Fruit fly (Drosophila melanogaster): ENCODE measurements around the gene CG33500.

- TF ChIP-seq fd85E (GFP tag; optimal IDR thresholded peaks at IDR 0.05) = no peak
- 0 out of 3 replicates have a peak, but pooled peaks have one; percentile 24 for TF ChIP-seq CG6163 (GFP tag; IDR thresholded peaks at IDR 0.05)
- TF ChIP-seq achi (GFP tag; optimal IDR thresholded peaks at IDR 0.05) = no peak
- no peak for TF ChIP-seq CG11902 (GFP tag; optimal IDR thresholded peaks at IDR 0.05)
- no peak for TF ChIP-seq CG32006 (GFP tag; optimal IDR thresholded peaks at IDR 0.05)
- TF ChIP-seq net (GFP tag; optimal IDR thresholded peaks at IDR 0.05) = no peak
- TF ChIP-seq CG8119 (GFP tag; IDR thresholded peaks at IDR 0.05) = no peak
- TF ChIP-seq Gug (GFP tag; IDR thresholded peaks at IDR 0.05) = no peak
- TF ChIP-seq esn (GFP tag; optimal IDR thresholded peaks at IDR 0.05) = no peak
- no peak for TF ChIP-seq Sox102F (GFP tag; optimal IDR thresholded peaks at IDR 0.05)
These were observed 42.1 kb downstream of the CG33500 start for dm6 chr3L:11550359-11551056.
